Worm (Caenorhabditis elegans) whole organism, early embryonic: ENCODE results near the gene wsp-1.

Source experiments
- B0310.2 ChIP-seq: sonication (generic microtip); optimal IDR thresholded peaks from 2 replicates; lab custom pipeline; 2016; ENCODE audit warnings: mild to moderate bottlenecking, missing genetic modification characterization, missing compliant biosample characterization
- F13C5.2 ChIP-seq: sonication (generic microtip); optimal IDR thresholded peaks from 2 replicates; lab custom pipeline; 2017; ENCODE audit warnings: mild to moderate bottlenecking, missing genetic modification characterization, inconsistent platforms, missing compliant biosample characterization
- aly-1 ChIP-seq: sonication (generic microtip); optimal IDR thresholded peaks from 2 replicates; lab custom pipeline; 2016; ENCODE audit warnings: missing genetic modification characterization, missing compliant biosample characterization
- ama-1 ChIP-seq: fragments of 150-350 bp; optimal IDR thresholded peaks from 2 replicates; lab custom pipeline; 2014
- ceh-13 ChIP-seq: fragments of 200-800 bp; sonication (Bioruptor generic); optimal IDR thresholded peaks from 2 replicates; lab custom pipeline; 2018; ENCODE audit warnings: mild to moderate bottlenecking, missing genetic modification characterization, missing compliant biosample characterization
- ceh-36 ChIP-seq: sonication (generic microtip); optimal IDR thresholded peaks from 2 replicates; lab custom pipeline; 2016; ENCODE audit warnings: missing genetic modification characterization, inconsistent platforms, missing compliant biosample characterization
- ets-7 ChIP-seq: sonication (generic microtip); optimal IDR thresholded peaks from 2 replicates; lab custom pipeline; 2016; ENCODE audit warnings: missing genotype, missing genetic modification characterization, missing compliant biosample characterization
- flt-1 ChIP-seq: fragments of 200-800 bp; sonication (Bioruptor generic); IDR thresholded peaks from 2 replicates; pipeline ENCODE4 v1.3.6; 2022; ENCODE audit warnings: missing genetic modification characterization, missing compliant biosample characterization
- hmbx-1 ChIP-seq: sonication (generic microtip); optimal IDR thresholded peaks from 2 replicates; lab custom pipeline; 2016; ENCODE audit warnings: mild to moderate bottlenecking, missing genetic modification characterization, missing compliant biosample characterization
- hmg-4 ChIP-seq: fragments of 200-800 bp; sonication (Bioruptor generic); optimal IDR thresholded peaks from 2 replicates; lab custom pipeline; 2018; ENCODE audit warnings: mild to moderate bottlenecking, missing genetic modification characterization, missing compliant biosample characterization
- hnd-1 ChIP-seq: sonication (generic microtip); optimal IDR thresholded peaks from 2 replicates; lab custom pipeline; 2016; ENCODE audit warnings: missing genetic modification characterization, missing compliant biosample characterization
- pes-1 ChIP-seq: fragments of 200-800 bp; sonication (Bioruptor generic); IDR thresholded peaks from 2 replicates; pipeline ENCODE4 v1.3.6; 2022; ENCODE audit warnings: missing genetic modification reagents, missing genetic modification characterization, missing compliant biosample characterization
- scrt-1 ChIP-seq: fragments of 200-800 bp; sonication (Bioruptor generic); IDR thresholded peaks from 2 replicates; pipeline ENCODE4 v1.3.6; 2022; ENCODE audit warnings: missing genetic modification characterization, missing compliant biosample characterization
- sea-1 ChIP-seq: fragments of 200-800 bp; sonication (Bioruptor generic); conservative IDR thresholded peaks from 2 replicates; pipeline ENCODE4 v1.3.6; 2022; ENCODE audit warnings: missing genetic modification characterization, missing compliant biosample characterization
- tbx-11 ChIP-seq: fragments of 200-800 bp; sonication (Bioruptor generic); IDR thresholded peaks from 2 replicates; pipeline ENCODE4 v1.3.6; 2022; ENCODE audit warnings: missing genetic modification characterization, missing compliant biosample characterization
- tbx-37 ChIP-seq: fragments of 200-800 bp; sonication (Bioruptor generic); conservative IDR thresholded peaks from 2 replicates; pipeline ENCODE4 v1.3.6; 2022; ENCODE audit warnings: missing genetic modification reagents, missing genetic modification characterization, missing compliant biosample characterization
- tra-4 ChIP-seq: sonication (generic microtip); optimal IDR thresholded peaks from 2 replicates; lab custom pipeline; 2017; ENCODE audit warnings: missing genetic modification characterization, missing compliant biosample characterization

The wsp-1 gene

DNA sequence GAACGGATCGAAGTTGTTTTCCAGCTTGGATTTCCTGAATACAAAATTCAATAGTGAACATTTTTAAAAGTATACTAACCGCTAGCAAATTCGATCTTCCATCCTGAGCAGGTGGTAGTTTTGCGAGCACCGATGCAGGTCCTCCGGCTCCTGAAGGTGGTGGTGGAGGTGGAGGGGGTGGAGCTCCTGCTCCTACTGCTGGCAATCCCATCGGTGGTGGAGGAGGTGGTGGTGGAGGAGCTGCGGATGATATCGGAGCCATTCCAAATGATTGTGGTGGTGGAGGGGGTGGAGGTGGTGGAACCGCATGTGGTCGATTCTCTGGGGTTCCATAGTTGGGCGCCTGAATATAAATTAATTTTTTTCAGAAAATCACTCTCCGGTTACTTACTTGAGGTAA lies 9.1 kb downstream of the wsp-1 start:
- TF ChIP-seq flt-1 (no peak), tbx-11 (GFP tag; lab: Robert Waterston, UW) (no peak), sea-1 (GFP tag; lab: Robert Waterston, UW) (0 out of 2 replicates have a peak, but pooled peaks have one; percentile 32)

- TF ChIP-seq hmbx-1 (tag; lab: Kevin White, UChicago) (no peak), tbx-37 (no peak), tra-4 (tag; lab: Kevin White, UChicago) (no peak), ets-7 (no peak), scrt-1 (GFP tag; lab: Robert Waterston, UW) (no peak), tbx-11 (GFP tag; lab: Robert Waterston, UW) (no peak), hmg-4 (no peak), ama-1 (lab: Kevin White, UChicago) (no peak), pes-1 (0 out of 2 replicates have a peak, but pooled peaks have one; percentile 30)
Measured at ce11 chrIV:8188421-8189112, 10.2 kb downstream of the wsp-1 start.

ce11 chrIV:8183313-8183712 lies 15.4 kb downstream of the wsp-1 start:
- no peak for TF ChIP-seq hnd-1 (tag; lab: Kevin White, UChicago)
- no peak for TF ChIP-seq tbx-11 (GFP tag; lab: Robert Waterston, UW)
- TF ChIP-seq ets-7, result no peak
- no peak for TF ChIP-seq ceh-13
- peak; percentile 55 for TF ChIP-seq ceh-36 (tag; lab: Kevin White, UChicago)
- TF ChIP-seq aly-1 (tag; lab: Kevin White, UChicago), result no peak
- peak; percentile 15 for TF ChIP-seq F13C5.2 (tag; lab: Kevin White, UChicago)
- TF ChIP-seq hmg-4, result peak; percentile 44
- TF ChIP-seq sea-1 (GFP tag; lab: Robert Waterston, UW), result peak; percentile 57
- no peak for TF ChIP-seq hmbx-1 (tag; lab: Kevin White, UChicago)
- no peak for TF ChIP-seq B0310.2 (tag; lab: Kevin White, UChicago)
- no peak for TF ChIP-seq tbx-37

DNA sequence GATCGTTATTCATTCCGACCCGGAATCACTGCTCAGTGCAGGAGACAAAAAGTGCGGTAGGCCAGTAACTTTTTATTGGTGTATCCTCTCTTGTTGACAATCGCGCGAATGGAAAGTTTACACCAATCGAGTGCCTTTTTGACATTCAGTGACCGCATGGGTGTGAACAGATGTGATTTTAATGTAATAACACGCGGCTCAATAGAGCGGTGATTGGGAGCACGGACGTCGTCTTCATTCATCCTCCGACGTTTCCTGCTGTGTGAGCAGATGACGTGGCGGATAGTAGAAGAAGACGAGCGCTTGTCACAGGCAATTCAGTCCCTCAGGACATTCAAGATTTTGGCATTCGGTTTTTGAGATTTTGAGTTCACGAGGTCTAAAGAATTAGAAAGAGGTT lies 16.2 kb downstream of the wsp-1 start:
- TF ChIP-seq aly-1 (tag; lab: Kevin White, UChicago) (no peak), F13C5.2 (tag; lab: Kevin White, UChicago) (no peak), tbx-37 (no peak), scrt-1 (GFP tag; lab: Robert Waterston, UW) (no peak), sea-1 (GFP tag; lab: Robert Waterston, UW) (no peak), tra-4 (tag; lab: Kevin White, UChicago) (no peak)

- no peak for TF ChIP-seq hmg-4
- no peak for TF ChIP-seq aly-1 (tag; lab: Kevin White, UChicago)
- TF ChIP-seq ets-7, result no peak
- TF ChIP-seq tra-4 (tag; lab: Kevin White, UChicago), result no peak
- TF ChIP-seq tbx-37, result no peak
- no peak for TF ChIP-seq B0310.2 (tag; lab: Kevin White, UChicago)
- no peak for TF ChIP-seq ceh-36 (tag; lab: Kevin White, UChicago)
- TF ChIP-seq pes-1, result no peak
- TF ChIP-seq flt-1, result no peak
Measured at ce11 chrIV:8181404-8181803, 17.3 kb downstream of the wsp-1 start.

DNA sequence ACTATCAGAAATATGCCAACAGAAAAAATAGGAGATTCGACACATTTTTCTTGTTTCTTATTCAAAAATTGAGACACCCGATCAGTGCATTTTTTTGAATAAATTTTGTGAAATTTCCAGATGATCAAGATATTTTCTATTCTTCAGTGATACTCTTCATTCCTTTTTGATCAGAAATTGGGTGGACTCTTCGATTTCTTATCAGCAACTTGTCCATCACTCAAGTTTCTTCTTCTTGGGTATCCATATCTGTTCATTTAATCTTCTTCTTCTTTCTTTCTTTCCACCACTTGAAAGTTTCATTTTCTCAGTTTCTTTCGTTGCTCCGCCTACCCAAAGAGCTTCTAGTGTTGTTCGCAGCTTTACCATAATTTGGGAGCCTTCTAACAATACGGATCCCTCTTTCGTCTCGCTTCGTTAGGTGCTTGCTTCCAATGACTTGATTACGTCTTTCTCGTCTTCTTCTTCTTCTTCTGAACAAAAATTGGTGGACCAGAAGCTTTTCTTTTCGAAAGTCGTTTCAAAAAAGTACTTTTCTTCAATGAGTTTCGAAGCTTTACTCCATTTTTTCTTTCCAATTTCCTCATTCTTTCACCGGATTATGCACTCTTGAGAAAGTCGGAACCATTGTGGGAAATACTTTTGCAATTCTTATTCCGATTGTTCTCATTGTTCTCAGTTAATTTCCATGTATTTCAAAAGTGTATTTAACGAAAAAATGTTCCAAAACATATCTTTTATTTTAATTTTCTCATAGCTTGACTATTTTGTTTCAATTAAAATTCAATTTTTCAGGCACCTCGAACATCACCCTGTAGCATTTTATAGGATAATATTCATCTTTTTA lies 22.8 kb downstream of the wsp-1 start, which contains the start of gene pct-1:
TSS of gene pct-1 (plus strand) at position 797 of the 847 bp plus-strand sequence.
- no peak for TF ChIP-seq hnd-1 (tag; lab: Kevin White, UChicago)
- no peak for TF ChIP-seq B0310.2 (tag; lab: Kevin White, UChicago)
- no peak for TF ChIP-seq ets-7
- no peak for TF ChIP-seq sea-1 (GFP tag; lab: Robert Waterston, UW)
- TF ChIP-seq aly-1 (tag; lab: Kevin White, UChicago), result no peak
- no peak for TF ChIP-seq flt-1
- no peak for TF ChIP-seq F13C5.2 (tag; lab: Kevin White, UChicago)
- TF ChIP-seq tbx-11 (GFP tag; lab: Robert Waterston, UW), result no peak
- no peak for TF ChIP-seq scrt-1 (GFP tag; lab: Robert Waterston, UW)
- TF ChIP-seq pes-1, result no peak
- no peak for TF ChIP-seq tra-4 (tag; lab: Kevin White, UChicago)
- TF ChIP-seq hmbx-1 (tag; lab: Kevin White, UChicago), result no peak

- TF ChIP-seq B0310.2 (tag; lab: Kevin White, UChicago) (no peak), hnd-1 (tag; lab: Kevin White, UChicago) (no peak), sea-1 (GFP tag; lab: Robert Waterston, UW) (no peak), flt-1 (no peak), hmbx-1 (tag; lab: Kevin White, UChicago) (no peak), ceh-36 (tag; lab: Kevin White, UChicago) (no peak), tra-4 (tag; lab: Kevin White, UChicago) (no peak), F13C5.2 (tag; lab: Kevin White, UChicago) (no peak), ets-7 (no peak), pes-1 (no peak), tbx-37 (no peak), aly-1 (tag; lab: Kevin White, UChicago) (no peak), scrt-1 (GFP tag; lab: Robert Waterston, UW) (no peak)
Measured at ce11 chrIV:8174792-8175191, 24.0 kb downstream of the wsp-1 start.
